Fruit fly (Drosophila melanogaster) S2 (cell line): ENCODE data around the gene GatB.

Experiments
- CG8478 ChIP-seq: fragments of >200 bp; optimal IDR thresholded peaks from 2 replicates; lab custom pipeline; 2018
- CTCF ChIP-seq, 2 experiments: fragments of >200 bp; optimal IDR thresholded peaks; 2 replicates each; lab custom pipeline; 2018

dm6 chr3R:24172379-24172778, 42.3 kb upstream of the GatB start, which contains the start of gene CG13606:
- no peak for TF ChIP-seq CG8478 (lab: Kevin White, UChicago)
- TF ChIP-seq CTCF (optimal IDR thresholded peaks at IDR 0.05; lab: Kevin White, UChicago), result no peak
